Worm (Caenorhabditis elegans): Measurements from ENCODE around the gene T25B2.4.

ce11 chrX:6196627-6197026 is 18.6 kb downstream of the T25B2.4 start, which contains the start of gene daf-9:
- TF ChIP-seq elt-1 (tag; optimal IDR thresholded peaks at IDR 0.05; ENCODE audit: borderline replicate concordance, insufficient read depth) (no peak), snpc-4 (tag; optimal IDR thresholded peaks at IDR 0.05) (no peak), lin-32 (GFP tag; optimal IDR thresholded peaks at IDR 0.05) (no peak), ces-1 (GFP tag; optimal IDR thresholded peaks at IDR 0.05) (no peak)
